Fruit fly (Drosophila melanogaster) whole organism, embryonic: Measurements from ENCODE around the gene CG46318.

Experiments used
- Awh ChIP-seq: fragments of 200-800 bp; sonication (Bioruptor generic); IDR thresholded peaks from 2 replicates; pipeline ENCODE4, ENCODE4 v1.3.6; 2022; ENCODE audit warnings: missing biosample characterization, missing genetic modification characterization
- CG10274 ChIP-seq: fragments of 200-800 bp; sonication (Bioruptor generic); optimal IDR thresholded peaks from 3 replicates; lab custom pipeline; 2017; ENCODE audit warnings: missing biosample characterization, mild to moderate bottlenecking, missing genetic modification characterization
- CG10462 ChIP-seq: fragments of 200-800 bp; sonication (Bioruptor generic); optimal IDR thresholded peaks from 2 replicates; lab custom pipeline; 2016; ENCODE audit warnings: missing biosample characterization, missing genetic modification characterization
- CG11560 ChIP-seq: fragments of 200-800 bp; sonication (Bioruptor generic); IDR thresholded peaks from 3 replicates; pipeline ENCODE4 v1.3.6; 2022; ENCODE audit warnings: missing biosample characterization, missing genetic modification characterization
- CG11696 ChIP-seq: fragments of 200-800 bp; sonication (Bioruptor generic); IDR thresholded peaks from 2 replicates; pipeline ENCODE4 v1.3.6; 2022; ENCODE audit warnings: missing biosample characterization, missing genetic modification characterization
- CG13296 ChIP-seq: fragments of 200-800 bp; sonication (Bioruptor generic); optimal IDR thresholded peaks from 3 replicates; lab custom pipeline; 2018; ENCODE audit warnings: missing biosample characterization, mild to moderate bottlenecking, missing genetic modification characterization
- CG13624 ChIP-seq: fragments of 200-800 bp; sonication (Bioruptor generic); optimal IDR thresholded peaks from 2 replicates; lab custom pipeline; 2016; ENCODE audit warnings: missing biosample characterization, missing genetic modification characterization
- CG14667 ChIP-seq: fragments of 200-800 bp; sonication (Bioruptor generic); IDR thresholded peaks from 2 replicates; pipeline ENCODE4 v1.3.6; 2022; ENCODE audit warnings: missing biosample characterization, missing genetic modification characterization
- CG1529 ChIP-seq: fragments of 200-800 bp; sonication (Bioruptor generic); optimal IDR thresholded peaks from 3 replicates; lab custom pipeline; 2018; ENCODE audit warnings: missing biosample characterization, missing genetic modification characterization
- CG17385 ChIP-seq: fragments of 200-800 bp; sonication (Bioruptor generic); optimal IDR thresholded peaks from 3 replicates; lab custom pipeline; 2018; ENCODE audit warnings: missing biosample characterization, mild to moderate bottlenecking, missing genetic modification characterization
- CG17912 ChIP-seq: fragments of 200-800 bp; sonication (Bioruptor generic); optimal IDR thresholded peaks from 2 replicates; lab custom pipeline; 2018; ENCODE audit warnings: missing biosample characterization, mild to moderate bottlenecking, missing genetic modification characterization
- CG2116 ChIP-seq: fragments of 200-800 bp; sonication (Bioruptor generic); optimal IDR thresholded peaks from 3 replicates; lab custom pipeline; 2018; ENCODE audit warnings: missing biosample characterization, mild to moderate bottlenecking, missing genetic modification characterization
- CG2678 ChIP-seq: fragments of 200-800 bp; sonication (Bioruptor generic); optimal IDR thresholded peaks from 3 replicates; lab custom pipeline; 2019; ENCODE audit warnings: missing biosample characterization, mild to moderate bottlenecking, missing genetic modification characterization, moderate library complexity
- CG32772 ChIP-seq: fragments of 200-800 bp; sonication (Bioruptor generic); IDR thresholded peaks from 2 replicates; pipeline ENCODE4 v1.3.6; 2022; ENCODE audit warnings: missing biosample characterization, missing genetic modification characterization
- CG33557 ChIP-seq: fragments of 200-800 bp; sonication (Bioruptor generic); optimal IDR thresholded peaks from 2 replicates; lab custom pipeline; 2019; ENCODE audit warnings: missing biosample characterization, mild to moderate bottlenecking, missing genetic modification characterization, moderate library complexity
- CG3838 ChIP-seq: fragments of 200-800 bp; sonication (Bioruptor generic); optimal IDR thresholded peaks from 3 replicates; lab custom pipeline; 2016; ENCODE audit warnings: missing biosample characterization, missing genetic modification characterization
- CG42726 ChIP-seq: fragments of 200-800 bp; sonication (Bioruptor generic); IDR thresholded peaks from 2 replicates; pipeline ENCODE4 v1.3.6; 2022; ENCODE audit warnings: missing biosample characterization, missing genetic modification characterization; ENCODE audit not compliant: partially characterized antibody
- CG43689 ChIP-seq: fragments of 200-800 bp; sonication (Bioruptor generic); IDR thresholded peaks from 2 replicates; pipeline ENCODE4 v1.3.6; 2022; ENCODE audit warnings: missing biosample characterization, missing genetic modification characterization
- CG4730 ChIP-seq: fragments of 200-800 bp; sonication (Bioruptor generic); IDR thresholded peaks from 2 replicates; pipeline ENCODE4 v1.3.6; 2022; ENCODE audit warnings: missing biosample characterization, missing genetic modification characterization
- CG6254 ChIP-seq: fragments of 200-800 bp; sonication (Bioruptor generic); optimal IDR thresholded peaks from 3 replicates; lab custom pipeline; 2017; ENCODE audit warnings: mild to moderate bottlenecking, missing biosample characterization, missing genetic modification reagents, missing genetic modification characterization
- CG6791 ChIP-seq: fragments of 200-800 bp; sonication (Bioruptor generic); IDR thresholded peaks from 3 replicates; pipeline ENCODE4 v1.3.6; 2022; ENCODE audit warnings: missing biosample characterization, missing genetic modification characterization; ENCODE audit not compliant: partially characterized antibody
- CG7786 ChIP-seq: fragments of 200-800 bp; sonication (Bioruptor generic); optimal IDR thresholded peaks from 2 replicates; lab custom pipeline; 2016; ENCODE audit warnings: missing biosample characterization, missing genetic modification characterization
- CG8281 ChIP-seq: fragments of 200-800 bp; sonication (Bioruptor generic); optimal IDR thresholded peaks from 2 replicates; lab custom pipeline; 2018; ENCODE audit warnings: missing biosample characterization, mild to moderate bottlenecking, missing genetic modification characterization, moderate library complexity
- CG9797 ChIP-seq: fragments of 200-800 bp; sonication (Bioruptor generic); optimal IDR thresholded peaks from 3 replicates; lab custom pipeline; 2018; ENCODE audit warnings: missing biosample characterization, mild to moderate bottlenecking, missing genetic modification characterization
- CTCF ChIP-seq: fragments of 200-800 bp; sonication (Bioruptor generic); optimal IDR thresholded peaks from 2 replicates; lab custom pipeline; 2017; ENCODE audit warnings: missing biosample characterization, mild to moderate bottlenecking, missing genetic modification characterization, moderate library complexity
- CkIIα-i1 ChIP-seq: fragments of 200-800 bp; sonication (Bioruptor generic); IDR thresholded peaks from 2 replicates; pipeline ENCODE4 v1.3.6; 2022; ENCODE audit warnings: missing biosample characterization, missing genetic modification characterization
- CoRest ChIP-seq: fragments of 200-800 bp; sonication (Bioruptor generic); optimal IDR thresholded peaks from 3 replicates; lab custom pipeline; 2018; ENCODE audit warnings: missing biosample characterization, mild to moderate bottlenecking, missing genetic modification characterization, moderate library complexity
- Ets65A ChIP-seq: fragments of 200-800 bp; sonication (Bioruptor generic); peaks from one replicate; lab custom pipeline; 2016; ENCODE audit warnings: missing biosample characterization, missing genetic modification characterization
- Fer3 ChIP-seq: fragments of 200-800 bp; sonication (Bioruptor generic); optimal IDR thresholded peaks from 2 replicates; lab custom pipeline; 2018; ENCODE audit warnings: missing biosample characterization, mild to moderate bottlenecking, missing genetic modification characterization, moderate library complexity
- H2.0 ChIP-seq: fragments of 200-800 bp; sonication (Bioruptor generic); IDR thresholded peaks from 2 replicates; pipeline ENCODE4 v1.3.6; 2022; ENCODE audit warnings: missing biosample characterization, missing genetic modification characterization
- HLH4C ChIP-seq: fragments of 200-800 bp; sonication (Bioruptor generic); IDR thresholded peaks from 3 replicates; pipeline ENCODE4 v1.3.6; 2022; ENCODE audit warnings: missing biosample characterization, missing genetic modification characterization; ENCODE audit not compliant: partially characterized antibody
- HmgZ ChIP-seq: fragments of 200-800 bp; sonication (Bioruptor generic); optimal IDR thresholded peaks from 2 replicates; lab custom pipeline; 2018; ENCODE audit warnings: missing biosample characterization, mild to moderate bottlenecking, missing genetic modification characterization
- MBD-R2 ChIP-seq: fragments of 200-800 bp; sonication (Bioruptor generic); IDR thresholded peaks from 2 replicates; pipeline ENCODE4 v1.3.6; 2022; ENCODE audit warnings: missing biosample characterization, missing genetic modification characterization
- Side ChIP-seq: fragments of 200-800 bp; sonication (Bioruptor generic); optimal IDR thresholded peaks from 2 replicates; lab custom pipeline; 2016; ENCODE audit warnings: missing biosample characterization, missing genetic modification characterization
- Six4 ChIP-seq: fragments of 200-800 bp; sonication (Bioruptor generic); optimal IDR thresholded peaks from 2 replicates; lab custom pipeline; 2016; ENCODE audit warnings: missing biosample characterization, missing genetic modification characterization
- Stat92E ChIP-seq, 3 experiments: fragments of >200 bp in 2 of 3; fragments of 200-800 bp in 1 of 3; sonication (Bioruptor generic) in 1 of 3; optimal IDR thresholded peaks; 2 replicates each; lab custom pipeline; 2017 to 2019; ENCODE audit warnings: missing biosample characterization in 3 of 3, missing genetic modification characterization in 3 of 3, mild to moderate bottlenecking in 1 of 3, moderate library complexity in 1 of 3
- ap ChIP-seq: fragments of 200-800 bp; sonication (Bioruptor generic); IDR thresholded peaks from 2 replicates; pipeline ENCODE4 v1.3.6; 2022; ENCODE audit warnings: missing biosample characterization, missing genetic modification characterization
- bsh ChIP-seq, 2 experiments: fragments of 200-800 bp; sonication (Bioruptor generic); optimal IDR thresholded peaks; 2 replicates each; lab custom pipeline; 2017 to 2018; ENCODE audit warnings: mild to moderate bottlenecking in 2 of 2, missing biosample characterization in 2 of 2, missing genetic modification characterization in 2 of 2, moderate library complexity in 1 of 2
- en ChIP-seq: fragments of 200-800 bp; sonication (Bioruptor generic); optimal IDR thresholded peaks from 2 replicates; lab custom pipeline; 2016; ENCODE audit warnings: missing biosample characterization, missing genetic modification characterization
- oc ChIP-seq: fragments of 200-800 bp; sonication (Bioruptor generic); optimal IDR thresholded peaks from 2 replicates; lab custom pipeline; 2018; ENCODE audit warnings: missing biosample characterization, mild to moderate bottlenecking, missing genetic modification characterization, moderate library complexity
- pan ChIP-seq, 4 experiments: fragments of >200 bp in 3 of 4; fragments of 200-800 bp in 1 of 4; sonication (Bioruptor generic) in 1 of 4; optimal IDR thresholded peaks in 3 of 4; IDR thresholded peaks in 1 of 4; 2 replicates each; pipeline versions ENCODE4 v1.3.6 to Lab custom; 2017 to 2022; ENCODE audit warnings: missing biosample characterization in 2 of 4, missing genetic modification characterization in 2 of 4, mixed read lengths in 1 of 4
- ranshi ChIP-seq: fragments of 200-800 bp; sonication (Bioruptor generic); IDR thresholded peaks from 2 replicates; pipeline ENCODE4 v1.3.6; 2022; ENCODE audit warnings: missing biosample characterization, missing genetic modification characterization
- sr ChIP-seq: fragments of 200-800 bp; sonication (Bioruptor generic); IDR thresholded peaks from 3 replicates; pipeline ENCODE4 v1.3.6; 2022; ENCODE audit warnings: missing biosample characterization, missing genetic modification characterization
- stc ChIP-seq: fragments of 200-800 bp; sonication (Bioruptor generic); IDR thresholded peaks from 2 replicates; pipeline ENCODE4 v1.3.6; 2022; ENCODE audit warnings: missing biosample characterization, missing genetic modification characterization
- tin ChIP-seq: fragments of 200-800 bp; sonication (Bioruptor generic); optimal IDR thresholded peaks from 3 replicates; lab custom pipeline; 2016; ENCODE audit warnings: missing biosample characterization, missing genetic modification characterization
- tup ChIP-seq: fragments of 200-800 bp; sonication (Bioruptor generic); optimal IDR thresholded peaks from 2 replicates; lab custom pipeline; 2016; ENCODE audit warnings: missing biosample characterization, mild to moderate bottlenecking, missing genetic modification characterization, moderate library complexity
- vfl ChIP-seq: fragments of 200-800 bp; sonication (Bioruptor generic); optimal IDR thresholded peaks from 2 replicates; lab custom pipeline; 2016; ENCODE audit warnings: missing biosample characterization, missing genetic modification characterization
- wek ChIP-seq: fragments of 200-800 bp; sonication (Bioruptor generic); optimal IDR thresholded peaks from 3 replicates; lab custom pipeline; 2018; ENCODE audit warnings: missing biosample characterization, mild to moderate bottlenecking, missing genetic modification characterization, moderate library complexity
- zfh1 ChIP-seq: fragments of 200-800 bp; sonication (Bioruptor generic); IDR thresholded peaks from 3 replicates; pipeline ENCODE4 v1.3.6; 2022; ENCODE audit warnings: missing biosample characterization, missing genetic modification characterization

Gene CG46318

DNA sequence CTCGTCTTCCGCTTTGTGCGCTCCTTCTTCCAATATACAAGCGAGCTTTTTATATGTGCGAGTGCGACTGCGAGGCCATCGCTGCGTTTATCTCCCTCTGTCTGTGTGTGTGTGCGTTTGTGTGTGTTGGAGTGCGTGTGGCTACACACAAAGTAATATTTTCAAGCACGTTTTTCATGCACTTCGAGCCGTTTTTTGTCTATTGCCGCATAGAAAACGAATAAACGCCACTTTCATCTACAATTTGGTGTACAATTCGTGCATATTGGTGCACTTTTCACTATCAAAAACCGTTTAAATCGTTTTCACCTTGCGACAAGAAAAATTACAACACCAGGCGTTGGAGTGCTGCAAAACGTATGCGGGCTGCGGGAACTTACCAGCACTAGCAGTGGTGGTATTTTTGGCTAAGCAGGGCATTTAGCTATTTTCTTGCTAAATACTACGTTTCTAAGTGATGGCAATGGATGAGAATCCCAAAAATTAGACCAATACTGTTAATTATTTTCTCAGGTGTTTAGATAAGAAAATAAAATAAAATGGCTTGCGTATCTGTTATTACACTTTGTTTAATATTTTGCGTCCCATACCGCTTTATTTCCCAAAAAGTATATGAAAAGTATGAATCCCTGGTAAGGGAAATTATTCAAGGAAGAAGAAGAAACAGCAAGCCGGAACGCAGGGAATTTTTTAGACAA lies 21.3 kb upstream of the CG46318 start, which contains the start of the genes CG31224 and CstF64 (continued):
- TF ChIP-seq HLH4C (GFP tag; lab: Robert Waterston, UW) (no peak), CG13296 (GFP tag; lab: Kevin White, UChicago) (peak; percentile 72), CG10462 (peak; percentile 64), CG10274 (GFP tag; lab: Kevin White, UChicago) (peak; percentile 49), CkIIα-i1 (no peak), CG11696 (GFP tag; lab: Robert Waterston, UW) (no peak; the same call in 1 of the 2 replicates), ranshi (GFP tag; lab: Robert Waterston, UW) (peak; percentile 84), CG33557 (GFP tag; lab: Kevin White, UChicago) (peak; percentile 68), CG7786 (GFP tag; lab: Kevin White, UChicago) (peak; percentile 88), CG6254 (GFP tag; lab: Kevin White, UChicago) (peak; percentile 26), CG3838 (GFP tag; lab: Kevin White, UChicago) (peak; percentile 37), MBD-R2 (peak; percentile 77), wek (GFP tag; lab: Kevin White, UChicago) (no peak), CG17912 (no peak), CTCF (GFP tag; lab: Kevin White, UChicago) (no peak), tin (GFP tag; lab: Kevin White, UChicago) (peak; percentile 87), CG32772 (GFP tag; lab: Robert Waterston, UW) (peak; percentile 77), Ets65A (GFP tag; lab: Kevin White, UChicago) (peak; percentile 99), CG43689 (GFP tag; lab: Robert Waterston, UW) (peak; percentile 58), Six4 (peak; percentile 68), Awh (GFP tag; lab: Robert Waterston, UW) (peak; percentile 74; the same call in 1 of the 2 replicates), oc (tag; lab: Kevin White, UChicago) (peak; percentile 67), zfh1 (GFP tag; lab: Robert Waterston, UW) (peak; percentile 86; the same call in 2 of the 3 replicates), Stat92E (GFP tag; optimal IDR thresholded peaks at IDR 0.05; lab: Kevin White, UChicago) (peak in 1 of 3 experiments; percentile 73), CG8281 (no peak), sr (GFP tag; lab: Robert Waterston, UW) (0 out of 3 replicates have a peak, but pooled peaks have one; percentile 4), H2.0 (peak; percentile 75), CG1529 (GFP tag; lab: Kevin White, UChicago) (no peak), CG42726 (GFP tag; lab: Robert Waterston, UW) (no peak), stc (GFP tag; lab: Robert Waterston, UW) (peak; percentile 80), CG13624 (GFP tag; lab: Kevin White, UChicago) (peak; percentile 92), CG17385 (GFP tag; lab: Kevin White, UChicago) (peak; percentile 98), CG11560 (tag; lab: Robert Waterston, UW) (peak; percentile 54; the same call in 2 of the 3 replicates), tup (GFP tag; lab: Kevin White, UChicago) (peak; percentile 71), CG14667 (peak; percentile 76), Fer3 (tag; lab: Kevin White, UChicago) (peak; percentile 75), CG4730 (GFP tag; lab: Robert Waterston, UW) (peak; percentile 79), bsh (GFP tag; optimal IDR thresholded peaks at IDR 0.05; lab: Kevin White, UChicago) (peak in 1 of 2 experiments; percentile 82), Side (peak; percentile 83), CoRest (tag; lab: Kevin White, UChicago) (peak; percentile 87), ap (GFP tag; lab: Robert Waterston, UW) (peak; percentile 75), pan (optimal IDR thresholded peaks at IDR 0.05; lab: Kevin White, UChicago) (no peak), pan (GFP tag; optimal IDR thresholded peaks at IDR 0.05 in 1 of 2, IDR thresholded peaks at IDR 0.05 in 1 of 2) (peak in 1 of 2 experiments; percentile 90), CG9797 (peak; percentile 50), CG2678 (tag; lab: Kevin White, UChicago) (no peak), HmgZ (tag; lab: Kevin White, UChicago) (peak; percentile 79), vfl (GFP tag; lab: Kevin White, UChicago) (peak; percentile 77), CG2116 (GFP tag; lab: Kevin White, UChicago) (peak; percentile 75), CG6791 (GFP tag; lab: Robert Waterston, UW) (no peak), en (GFP tag; lab: Kevin White, UChicago) (peak; percentile 47)
